Fruit fly (Drosophila melanogaster) whole organism, larva: ENCODE data around the gene Ankrd49.

Experiments used
- noc ChIP-seq: fragments of 200-800 bp; sonication (Bioruptor generic); optimal IDR thresholded peaks from 3 replicates; lab custom pipeline; 2019; ENCODE audit warnings: missing biosample characterization, mild to moderate bottlenecking, missing genetic modification characterization, moderate library complexity

Gene Ankrd49

dm6 chr2L:15008034-15008433 lies 803 bp upstream of the Ankrd49 start:
- TF ChIP-seq noc (tag; lab: Kevin White, UChicago) = no peak

DNA sequence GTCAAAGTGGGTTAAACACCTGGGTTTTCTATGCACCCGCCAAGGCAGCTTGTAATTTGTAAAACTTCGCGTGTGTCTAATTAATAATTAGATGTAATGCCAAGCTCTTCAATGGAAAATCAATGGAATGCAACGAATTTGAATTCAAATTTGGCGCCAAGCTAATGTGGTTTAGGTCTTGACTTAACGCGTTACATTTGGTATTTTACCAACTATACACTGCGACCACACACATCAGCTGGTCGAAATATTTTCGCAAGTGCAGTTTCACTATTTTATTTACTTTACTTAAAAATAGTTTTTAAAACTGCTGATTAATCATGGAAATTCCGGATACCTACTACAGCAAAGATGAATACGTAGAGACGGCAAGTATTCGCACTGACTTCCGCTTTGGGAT lies 1.7 kb downstream of the Ankrd49 start, which contains the start of gene DCTN5-p25:
TSS of gene DCTN5-p25 (plus strand) at position 229 of the 400 bp plus-strand sequence.
- no peak for TF ChIP-seq noc (tag; lab: Kevin White, UChicago)

DNA sequence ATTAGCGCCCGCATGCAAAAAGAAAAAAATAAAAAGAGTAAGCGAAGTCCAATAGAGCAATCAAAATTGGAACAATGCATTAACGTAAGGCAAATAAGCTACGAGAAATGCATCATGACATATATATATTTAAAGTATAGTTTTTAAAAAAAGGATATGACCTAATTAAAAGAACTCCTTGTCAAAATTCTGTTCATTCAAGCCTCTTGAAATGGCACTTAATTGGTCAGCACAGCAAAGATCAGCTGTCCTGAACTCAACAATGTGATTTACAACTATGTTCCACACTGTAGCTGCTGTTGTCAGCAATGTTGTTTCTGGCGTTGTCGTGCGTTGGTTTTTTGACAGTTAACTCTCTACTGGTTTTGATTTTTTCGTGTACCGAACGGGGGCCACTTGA lies 5.4 kb downstream of the Ankrd49 start:
- no peak for TF ChIP-seq noc (tag; lab: Kevin White, UChicago)

DNA sequence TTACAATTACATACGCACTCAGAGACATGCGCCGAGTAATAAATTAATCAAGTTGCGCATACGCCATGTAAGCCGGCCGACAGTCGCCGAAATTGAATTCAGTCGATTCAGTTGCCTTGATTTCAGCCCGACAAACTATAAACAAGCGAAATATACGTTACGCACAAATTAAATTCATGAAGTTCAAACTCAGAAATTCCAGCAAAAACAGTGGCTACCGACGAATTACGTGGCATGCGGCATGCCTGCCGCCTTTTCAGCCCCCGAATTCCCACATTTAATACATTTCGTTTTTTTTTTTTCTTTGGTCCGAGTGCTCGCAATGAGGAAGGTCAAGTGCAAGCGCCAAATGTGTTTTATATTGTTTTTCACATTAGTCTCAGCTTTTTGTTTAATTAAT lies 6.9 kb downstream of the Ankrd49 start:
- no peak for TF ChIP-seq noc (tag; lab: Kevin White, UChicago)

DNA sequence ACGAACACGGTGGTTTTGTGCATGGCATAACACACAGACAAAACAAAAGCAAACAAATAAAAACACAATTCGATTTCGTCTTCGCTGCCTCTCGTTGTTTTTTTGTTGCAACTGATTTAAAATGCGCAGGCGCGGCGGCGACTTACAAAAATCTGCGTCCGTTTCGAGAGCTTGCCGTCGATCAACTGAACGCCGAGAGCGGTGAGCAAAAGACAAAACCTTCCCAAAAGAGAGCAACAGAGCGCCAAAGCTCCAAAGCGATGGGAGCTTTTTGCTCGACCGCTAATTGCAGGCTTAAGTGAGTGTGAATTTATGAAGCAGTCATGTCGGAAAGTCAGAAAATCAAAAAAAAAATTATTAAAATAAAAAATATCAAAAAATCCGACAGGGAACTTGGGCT lies 9.9 kb downstream of the Ankrd49 start, which contains the start of gene mol:
TSS of gene mol (minus strand) at position 190 of the 400 bp plus-strand sequence.
- no peak for TF ChIP-seq noc (tag; lab: Kevin White, UChicago)

dm6 chr2L:14995594-14996463 lies 11.4 kb downstream of the Ankrd49 start:
- TF ChIP-seq noc (tag; lab: Kevin White, UChicago) = peak; percentile 38

dm6 chr2L:14994834-14995506 lies 12.3 kb downstream of the Ankrd49 start:
- no peak for TF ChIP-seq noc (tag; lab: Kevin White, UChicago)

dm6 chr2L:14992889-14993288 lies 14.3 kb downstream of the Ankrd49 start:
- peak; percentile 16 for TF ChIP-seq noc (tag; lab: Kevin White, UChicago)

DNA sequence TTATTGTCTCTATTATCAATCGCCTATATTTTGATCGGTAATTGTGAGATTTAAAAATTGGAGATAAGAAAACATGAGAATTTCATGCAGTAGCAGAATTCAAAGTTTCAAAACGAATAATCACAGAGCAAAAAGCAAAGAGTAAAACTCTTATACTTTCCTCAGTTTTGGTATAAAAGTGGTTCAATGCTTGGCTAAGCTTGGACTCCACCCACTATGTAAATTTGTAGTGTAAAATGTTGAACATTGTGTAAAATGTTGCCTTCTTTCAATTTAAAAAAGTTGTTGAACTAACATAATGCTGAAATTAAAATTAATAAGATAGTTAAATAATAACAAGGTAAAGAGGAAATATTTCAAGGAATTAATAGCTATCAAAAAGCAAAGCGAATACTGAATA lies 34.4 kb downstream of the Ankrd49 start:
- no peak for TF ChIP-seq noc (tag; lab: Kevin White, UChicago)

DNA sequence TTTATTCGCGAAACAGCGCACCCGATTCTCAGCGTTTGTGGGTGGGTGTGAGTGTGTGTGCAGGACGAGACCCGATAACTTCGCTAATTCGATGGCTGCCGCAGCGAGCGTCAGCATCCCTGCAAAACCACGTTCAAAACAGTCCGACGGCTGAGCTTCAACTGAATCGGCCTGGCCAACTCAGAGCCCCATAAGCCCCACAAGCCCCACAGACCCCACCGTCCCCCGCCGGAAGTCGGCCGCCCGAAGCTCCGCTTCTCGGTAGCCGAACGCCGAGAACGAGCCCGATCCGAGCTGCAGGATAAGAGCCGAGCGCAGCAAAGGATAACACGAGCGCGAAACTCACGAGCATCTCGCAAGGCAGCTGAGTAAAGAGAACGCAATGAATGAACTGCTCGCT lies 35.1 kb downstream of the Ankrd49 start, which contains the start of gene side-II:
TSS of gene side-II (minus strand) at position 168 of the 400 bp plus-strand sequence.
- no peak for TF ChIP-seq noc (tag; lab: Kevin White, UChicago)
